2 fruit fly cellular contexts compared by ENCODE assay signal in genomic region chr2L:16541318-16541717, dm6.
A peak's percentile ranks its signal among the peaks of the same experiment; 100 is the strongest.
TF ChIP-seq lines count a peak whose summit lies in the region.

No protein-coding gene starts in this region.

- no peak for TF ChIP-seq CTCF in whole organism, embryonic (GFP tag; optimal IDR thresholded peaks at IDR 0.05; lab: Kevin White, UChicago)

TF ChIP-seq in whole organism, embryonic, 481 proteins besides CTCF, POLR2A, EP300 and RAD21 (continues in another document):
- TF ChIP-seq HLH3B (GFP tag; IDR thresholded peaks at IDR 0.05; lab: Robert Waterston, UW): no peak
- TF ChIP-seq bcd (GFP tag; optimal IDR thresholded peaks at IDR 0.05; lab: Kevin White, UChicago): no peak
- TF ChIP-seq Hr39 (optimal IDR thresholded peaks at IDR 0.05; lab: Kevin White, UChicago): no peak
- no peak for TF ChIP-seq chm (GFP tag; IDR thresholded peaks at IDR 0.05; lab: Robert Waterston, UW)
- no peak for TF ChIP-seq danr (GFP tag; IDR thresholded peaks at IDR 0.05; lab: Robert Waterston, UW)
- TF ChIP-seq CG9876 (GFP tag; optimal IDR thresholded peaks at IDR 0.05; lab: Kevin White, UChicago): no peak
- TF ChIP-seq CG32767 (GFP tag; IDR thresholded peaks at IDR 0.05; lab: Robert Waterston, UW): no peak
- TF ChIP-seq cwo (GFP tag; optimal IDR thresholded peaks at IDR 0.05; lab: Kevin White, UChicago): no peak
- peak; percentile 13 for TF ChIP-seq CG9437 (GFP tag; optimal IDR thresholded peaks at IDR 0.05; lab: Kevin White, UChicago)
- no peak for TF ChIP-seq kni (GFP tag; optimal IDR thresholded peaks at IDR 0.05; lab: Kevin White, UChicago)
- TF ChIP-seq Xbp1 (GFP tag; optimal IDR thresholded peaks at IDR 0.05; lab: Kevin White, UChicago): no peak
- no peak for TF ChIP-seq fd96Cb (tag; optimal IDR thresholded peaks at IDR 0.05; lab: Kevin White, UChicago)
- TF ChIP-seq CG8765 (GFP tag; IDR thresholded peaks at IDR 0.05; lab: Robert Waterston, UW): no peak
- no peak for TF ChIP-seq Hand (GFP tag; optimal IDR thresholded peaks at IDR 0.05; lab: Kevin White, UChicago)
- no peak for TF ChIP-seq Hey (tag; optimal IDR thresholded peaks at IDR 0.05; lab: Kevin White, UChicago)
- TF ChIP-seq phol (tag; optimal IDR thresholded peaks at IDR 0.05; lab: Kevin White, UChicago): peak; percentile 30
- no peak for TF ChIP-seq CG10543 (GFP tag; optimal IDR thresholded peaks at IDR 0.05; lab: Kevin White, UChicago)
- peak; percentile 33 for TF ChIP-seq CG13424 (tag; optimal IDR thresholded peaks at IDR 0.05; lab: Kevin White, UChicago)
- no peak for TF ChIP-seq otp (GFP tag; IDR thresholded peaks at IDR 0.05; lab: Robert Waterston, UW)
- no peak for TF ChIP-seq CG12104 (GFP tag; optimal IDR thresholded peaks at IDR 0.05; lab: Kevin White, UChicago)
- no peak for TF ChIP-seq CG3065 (GFP tag; optimal IDR thresholded peaks at IDR 0.05; lab: Kevin White, UChicago)
- peak in 1 of 3 experiments; percentile 33 for TF ChIP-seq lola (GFP tag; optimal IDR thresholded peaks at IDR 0.05; lab: Kevin White, UChicago)
- TF ChIP-seq CG8388 (GFP tag; optimal IDR thresholded peaks at IDR 0.05; lab: Kevin White, UChicago): peak; percentile 2
- TF ChIP-seq slp2 (GFP tag; optimal IDR thresholded peaks at IDR 0.05; lab: Kevin White, UChicago): no peak
- TF ChIP-seq br (optimal IDR thresholded peaks at IDR 0.05; lab: Kevin White, UChicago): no peak
- no peak for TF ChIP-seq nom (GFP tag; optimal IDR thresholded peaks at IDR 0.05; lab: Kevin White, UChicago)
- peak; percentile 44 for TF ChIP-seq CG2712 (tag; optimal IDR thresholded peaks at IDR 0.05; lab: Kevin White, UChicago)
- peak; percentile 50 for TF ChIP-seq Sox102F (GFP tag; optimal IDR thresholded peaks at IDR 0.05; lab: Kevin White, UChicago)
- no peak for TF ChIP-seq croc (GFP tag; conservative IDR thresholded peaks at IDR 0.05; lab: Robert Waterston, UW)
- no peak for TF ChIP-seq Bgb (GFP tag; IDR thresholded peaks at IDR 0.05; lab: Robert Waterston, UW; ENCODE audit: partially characterized antibody)
- TF ChIP-seq Kr (GFP tag; optimal IDR thresholded peaks at IDR 0.05; lab: Kevin White, UChicago): no peak
- TF ChIP-seq CG10274 (GFP tag; optimal IDR thresholded peaks at IDR 0.05; lab: Kevin White, UChicago): no peak
- TF ChIP-seq CG7786 (GFP tag; optimal IDR thresholded peaks at IDR 0.05; lab: Kevin White, UChicago): no peak
- no peak for TF ChIP-seq jing (GFP tag; optimal IDR thresholded peaks at IDR 0.05; lab: Kevin White, UChicago)
- TF ChIP-seq CG10431 (GFP tag; optimal IDR thresholded peaks at IDR 0.05; lab: Kevin White, UChicago): no peak
- no peak for TF ChIP-seq Dad (GFP tag; optimal IDR thresholded peaks at IDR 0.05; lab: Kevin White, UChicago)
- TF ChIP-seq sob (GFP tag; IDR thresholded peaks at IDR 0.05; lab: Robert Waterston, UW): no peak
- TF ChIP-seq amos (GFP tag; IDR thresholded peaks at IDR 0.05; lab: Robert Waterston, UW; ENCODE audit: partially characterized antibody): no peak
- no peak for TF ChIP-seq pzg (GFP tag; optimal IDR thresholded peaks at IDR 0.05; lab: Kevin White, UChicago)
- no peak for TF ChIP-seq Tbp (GFP tag; optimal IDR thresholded peaks at IDR 0.05; lab: Kevin White, UChicago)
- TF ChIP-seq lov (optimal IDR thresholded peaks at IDR 0.05; lab: Kevin White, UChicago): no peak
- TF ChIP-seq lov (GFP tag; IDR thresholded peaks at IDR 0.05; lab: Robert Waterston, UW): no peak
- peak; percentile 54 for TF ChIP-seq CG7556 (GFP tag; optimal IDR thresholded peaks at IDR 0.05; lab: Kevin White, UChicago)
- no peak for TF ChIP-seq NFAT (GFP tag; IDR thresholded peaks at IDR 0.05; lab: Robert Waterston, UW)
- peak; percentile 46 for TF ChIP-seq grau (tag; optimal IDR thresholded peaks at IDR 0.05; lab: Kevin White, UChicago)
- no peak for TF ChIP-seq tup (GFP tag; optimal IDR thresholded peaks at IDR 0.05; lab: Kevin White, UChicago)
- no peak for TF ChIP-seq CG34376 (GFP tag; optimal IDR thresholded peaks at IDR 0.05; lab: Kevin White, UChicago)
- no peak for TF ChIP-seq CG4730 (GFP tag; IDR thresholded peaks at IDR 0.05; lab: Robert Waterston, UW)
- TF ChIP-seq dmrt99B (tag; optimal IDR thresholded peaks at IDR 0.05; lab: Kevin White, UChicago): no peak

TF ChIP-seq in whole organism, pupa, 21 proteins besides CTCF, POLR2A, EP300 and RAD21:
- TF ChIP-seq CG14655 (GFP tag; optimal IDR thresholded peaks at IDR 0.05; lab: Kevin White, UChicago) (no peak), CG8159 (tag; optimal IDR thresholded peaks at IDR 0.05; lab: Kevin White, UChicago) (peak; percentile 14)
